Worm (Caenorhabditis elegans): ENCODE measurements around the gene dnc-2.

Gene dnc-2

DNA sequence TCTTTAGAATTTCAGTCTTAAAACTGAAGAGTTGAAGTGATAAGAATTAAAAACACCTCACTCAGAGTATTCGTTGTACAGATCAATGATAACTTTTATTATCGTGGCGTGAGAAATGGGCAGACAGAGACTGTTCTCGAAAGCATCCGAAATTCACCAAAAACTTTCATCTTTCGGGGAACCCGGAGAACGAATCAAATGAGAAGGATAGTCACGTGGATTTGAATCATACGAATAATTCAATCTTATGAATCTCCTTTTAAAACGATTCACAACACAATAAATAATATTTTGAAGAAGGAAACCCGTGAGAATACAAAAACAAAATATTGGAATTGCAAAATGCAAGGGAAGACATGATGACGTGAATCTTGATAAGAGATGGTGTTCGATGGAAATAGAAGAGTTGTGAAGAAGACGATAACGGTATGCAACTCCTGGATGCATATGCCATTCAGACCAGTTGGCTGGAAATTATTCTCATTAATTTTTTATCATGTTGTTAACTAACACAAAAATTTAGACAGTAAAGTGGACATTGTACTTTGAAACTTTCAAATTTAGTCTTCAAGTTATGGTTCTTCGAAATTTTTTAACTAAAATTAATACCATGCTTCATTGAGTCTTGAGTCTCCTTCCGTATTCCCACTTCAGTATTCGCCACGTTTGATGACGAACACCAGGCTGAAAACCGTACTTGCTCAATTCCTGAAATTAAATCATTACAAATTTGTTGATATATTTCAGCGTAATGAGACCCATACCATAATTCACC, 48.5 kb downstream of the dnc-2 start:
- no peak for TF ChIP-seq dao-5 (tag; optimal IDR thresholded peaks at IDR 0.05)
- TF ChIP-seq him-1 (tag; optimal IDR thresholded peaks at IDR 0.05), result no peak
- TF ChIP-seq W03F9.2 (tag; optimal IDR thresholded peaks at IDR 0.05), result no peak

DNA sequence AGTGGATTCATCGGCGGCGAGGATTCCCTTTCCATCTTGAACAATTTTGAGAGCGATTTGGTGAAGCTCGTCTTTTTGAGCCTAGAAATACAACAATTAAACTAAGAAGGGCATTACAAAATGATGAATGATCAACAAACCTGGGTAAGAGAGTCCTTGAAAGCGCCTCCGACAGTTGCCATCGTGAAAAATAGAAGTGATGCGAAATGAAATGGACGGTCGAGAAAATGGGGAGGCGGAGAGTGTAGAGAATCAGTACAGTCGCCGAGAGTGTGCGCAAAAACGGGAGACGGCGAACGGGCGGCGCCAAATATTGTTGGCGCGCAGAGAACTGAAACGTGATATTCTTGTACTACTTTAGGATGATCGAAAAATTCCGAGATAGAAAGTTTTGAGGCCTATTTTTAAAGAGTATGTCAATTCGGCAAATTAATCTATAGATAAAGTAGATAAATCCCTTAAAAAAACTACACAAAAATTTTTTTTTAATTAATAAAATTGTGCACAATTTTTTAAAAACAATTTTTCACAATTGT, 49.3 kb downstream of the dnc-2 start, which contains the start of gene aldo-2:
aldo-2 (minus strand) TSS at position 486 of the 536 bp plus-strand sequence.
- TF ChIP-seq dao-5 (tag; optimal IDR thresholded peaks at IDR 0.05), result no peak
- no peak for TF ChIP-seq him-1 (tag; optimal IDR thresholded peaks at IDR 0.05)
- TF ChIP-seq W03F9.2 (tag; optimal IDR thresholded peaks at IDR 0.05), result no peak

DNA sequence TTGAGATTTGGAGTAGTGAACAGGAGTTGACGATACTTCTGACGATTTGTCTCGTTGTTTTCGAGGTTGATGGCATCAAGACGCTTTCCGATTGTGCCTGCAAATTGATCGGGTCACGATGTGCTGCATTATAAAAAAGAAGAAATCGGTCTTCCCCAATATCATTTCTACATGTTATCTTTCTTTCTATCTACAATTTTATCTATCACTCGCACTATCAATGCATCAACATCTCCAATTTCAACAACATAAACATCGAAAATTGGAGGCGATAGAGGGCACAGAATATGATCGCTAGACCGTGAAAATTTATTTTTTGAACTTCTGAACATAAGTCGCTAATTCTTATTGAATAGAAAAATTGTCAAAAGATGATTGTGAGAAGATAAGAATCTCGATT, 49.9 kb downstream of the dnc-2 start:
- TF ChIP-seq W03F9.2 (tag; optimal IDR thresholded peaks at IDR 0.05) (no peak), dao-5 (tag; optimal IDR thresholded peaks at IDR 0.05) (no peak), him-1 (tag; optimal IDR thresholded peaks at IDR 0.05) (no peak)

ce11 chrIII:5875418-5875702, 50.2 kb downstream of the dnc-2 start:
- no peak for TF ChIP-seq dao-5 (tag; optimal IDR thresholded peaks at IDR 0.05)
- TF ChIP-seq him-1 (tag; optimal IDR thresholded peaks at IDR 0.05), result no peak
- TF ChIP-seq W03F9.2 (tag; optimal IDR thresholded peaks at IDR 0.05), result no peak

DNA sequence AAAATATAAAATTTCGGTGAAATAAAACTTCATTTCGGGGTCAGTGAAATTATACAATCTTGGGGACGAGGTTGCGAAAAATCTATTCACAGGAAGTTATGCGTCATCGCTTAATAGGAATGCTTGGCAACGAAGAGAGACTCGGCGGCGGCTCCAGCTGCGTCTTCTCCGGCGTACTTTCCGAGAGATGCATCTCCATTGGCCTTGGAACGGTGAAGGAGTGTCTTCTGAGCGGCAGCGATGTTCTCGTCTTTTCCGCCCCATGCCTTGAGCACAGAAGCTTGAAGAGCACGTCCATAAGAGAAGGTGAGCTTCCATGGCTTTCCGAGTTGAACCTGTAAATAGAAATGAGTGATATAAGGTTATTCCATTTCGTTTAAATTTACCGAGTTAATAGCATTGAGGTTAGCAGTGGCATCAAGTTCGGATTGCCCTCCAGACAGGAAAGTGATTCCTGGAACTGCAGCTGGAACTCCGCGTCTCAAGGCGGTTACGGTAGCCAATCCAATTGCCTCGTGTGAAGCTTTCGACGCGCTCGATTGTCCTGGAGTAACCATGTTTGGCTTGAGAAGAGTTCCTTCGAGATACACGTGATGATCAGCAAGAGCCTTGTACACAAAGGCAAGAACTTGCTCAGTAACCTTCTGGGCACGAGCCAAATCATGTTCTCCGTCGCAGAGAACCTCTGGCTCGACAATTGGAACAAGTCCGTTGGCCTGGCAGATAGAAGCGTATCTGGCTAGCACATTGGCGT, 50.7 kb downstream of the dnc-2 start:
- TF ChIP-seq dao-5 (tag; optimal IDR thresholded peaks at IDR 0.05), result no peak
- TF ChIP-seq W03F9.2 (tag; optimal IDR thresholded peaks at IDR 0.05), result no peak
- TF ChIP-seq him-1 (tag; optimal IDR thresholded peaks at IDR 0.05), result no peak

All from whole organism, L4/young adult.